Fruit fly (Drosophila melanogaster) whole organism, embryonic: Measurements from ENCODE around the gene drm.
A peak's percentile ranks its signal among the peaks of the same experiment; 100 is the strongest.

ENCODE experiments used
- Atf3 ChIP-seq: fragments of 200-800 bp; sonication (Bioruptor generic); optimal IDR thresholded peaks from 3 replicates; lab custom pipeline; 2016; ENCODE audit warnings: missing biosample characterization, missing genetic modification characterization
- Blimp-1 ChIP-seq: fragments of 200-800 bp; sonication (Bioruptor generic); optimal IDR thresholded peaks from 3 replicates; lab custom pipeline; 2018; ENCODE audit warnings: missing biosample characterization, missing genetic modification characterization, mild to moderate bottlenecking, moderate library complexity, missing genetic modification reagents
- Bteb2 ChIP-seq: fragments of 200-800 bp; sonication (Bioruptor generic); optimal IDR thresholded peaks from 2 replicates; lab custom pipeline; 2016; ENCODE audit warnings: missing biosample characterization, missing genetic modification characterization
- CG10543 ChIP-seq: fragments of 200-800 bp; sonication (Bioruptor generic); optimal IDR thresholded peaks from 3 replicates; lab custom pipeline; 2017; ENCODE audit warnings: missing biosample characterization, mild to moderate bottlenecking, missing genetic modification characterization, moderate library complexity
- CG10565 ChIP-seq: fragments of 200-800 bp; sonication (Bioruptor generic); optimal IDR thresholded peaks from 3 replicates; lab custom pipeline; 2016; ENCODE audit warnings: missing biosample characterization, mild to moderate bottlenecking, missing genetic modification characterization
- CG12219 ChIP-seq: fragments of 200-800 bp; sonication (Bioruptor generic); optimal IDR thresholded peaks from 3 replicates; lab custom pipeline; 2018; ENCODE audit warnings: missing biosample characterization, mild to moderate bottlenecking, missing genetic modification characterization
- CG1529 ChIP-seq: fragments of 200-800 bp; sonication (Bioruptor generic); optimal IDR thresholded peaks from 3 replicates; lab custom pipeline; 2018; ENCODE audit warnings: missing biosample characterization, missing genetic modification characterization
- CG15514 ChIP-seq: fragments of 200-800 bp; sonication (Bioruptor generic); optimal IDR thresholded peaks from 3 replicates; lab custom pipeline; 2017; ENCODE audit warnings: missing biosample characterization, missing genetic modification characterization, mild to moderate bottlenecking, moderate library complexity, missing genetic modification reagents
- CG18619 ChIP-seq: fragments of 200-800 bp; sonication (Bioruptor generic); optimal IDR thresholded peaks from 3 replicates; lab custom pipeline; 2017; ENCODE audit warnings: missing biosample characterization, mild to moderate bottlenecking, missing genetic modification characterization
- CG2120 ChIP-seq: fragments of 200-800 bp; sonication (Bioruptor generic); optimal IDR thresholded peaks from 3 replicates; lab custom pipeline; 2016; ENCODE audit warnings: missing biosample characterization, missing genetic modification characterization
- CG2129 ChIP-seq: fragments of 200-800 bp; sonication (Bioruptor generic); IDR thresholded peaks from 2 replicates; pipeline ENCODE4 v1.3.6; 2022; ENCODE audit warnings: missing biosample characterization, missing genetic modification characterization; ENCODE audit not compliant: partially characterized antibody
- CG2202 ChIP-seq: fragments of 200-800 bp; sonication (Bioruptor generic); optimal IDR thresholded peaks from 2 replicates; lab custom pipeline; 2018; ENCODE audit warnings: missing biosample characterization, mild to moderate bottlenecking, missing genetic modification characterization
- CG2712 ChIP-seq: fragments of 200-800 bp; optimal IDR thresholded peaks from 3 replicates; lab custom pipeline; 2019; ENCODE audit warnings: missing biosample characterization, mild to moderate bottlenecking, missing genetic modification characterization, moderate library complexity
- CG31365 ChIP-seq: fragments of 200-800 bp; sonication (Bioruptor generic); optimal IDR thresholded peaks from 2 replicates; lab custom pipeline; 2018; ENCODE audit warnings: missing biosample characterization, mild to moderate bottlenecking, missing genetic modification characterization
- CG3281 ChIP-seq: fragments of 200-800 bp; sonication (Bioruptor generic); optimal IDR thresholded peaks from 3 replicates; lab custom pipeline; 2017; ENCODE audit warnings: missing biosample characterization, mild to moderate bottlenecking, missing genetic modification characterization
- CG4328 ChIP-seq: fragments of 200-800 bp; sonication (Bioruptor generic); optimal IDR thresholded peaks from 3 replicates; lab custom pipeline; 2017; ENCODE audit warnings: missing biosample characterization, missing genetic modification reagents, missing genetic modification characterization
- CG4707 ChIP-seq: fragments of 200-800 bp; sonication (Bioruptor generic); optimal IDR thresholded peaks from 2 replicates; lab custom pipeline; 2018; ENCODE audit warnings: missing biosample characterization, mild to moderate bottlenecking, missing genetic modification characterization, moderate library complexity
- CG4820 ChIP-seq: fragments of 200-800 bp; sonication (Bioruptor generic); optimal IDR thresholded peaks from 3 replicates; lab custom pipeline; 2016; ENCODE audit warnings: missing biosample characterization, missing genetic modification characterization
- CG6272 ChIP-seq: fragments of 200-800 bp; sonication (Bioruptor generic); IDR thresholded peaks from 2 replicates; pipeline ENCODE4 v1.3.6; 2022; ENCODE audit warnings: missing biosample characterization, missing genetic modification characterization
- CG7372 ChIP-seq: fragments of 200-800 bp; sonication (Bioruptor generic); IDR thresholded peaks from 2 replicates; pipeline ENCODE4 v1.3.6; 2022; ENCODE audit warnings: missing biosample characterization, missing genetic modification characterization
- E2f2 ChIP-seq: fragments of 200-800 bp; sonication (Bioruptor generic); IDR thresholded peaks from 2 replicates; pipeline ENCODE4 v1.3.6; 2022; ENCODE audit warnings: missing biosample characterization, missing genetic modification characterization
- Fer2 ChIP-seq: fragments of 200-800 bp; sonication (Bioruptor generic); optimal IDR thresholded peaks from 2 replicates; lab custom pipeline; 2018; ENCODE audit warnings: missing biosample characterization, mild to moderate bottlenecking, missing genetic modification characterization, moderate library complexity
- H15 ChIP-seq: fragments of 200-800 bp; sonication (Bioruptor generic); IDR thresholded peaks from 3 replicates; pipeline ENCODE4 v1.3.6; 2022; ENCODE audit warnings: missing biosample characterization, missing genetic modification characterization
- H2.0 ChIP-seq: fragments of 200-800 bp; sonication (Bioruptor generic); IDR thresholded peaks from 2 replicates; pipeline ENCODE4 v1.3.6; 2022; ENCODE audit warnings: missing biosample characterization, missing genetic modification characterization
- HmgZ ChIP-seq: fragments of 200-800 bp; sonication (Bioruptor generic); optimal IDR thresholded peaks from 2 replicates; lab custom pipeline; 2018; ENCODE audit warnings: missing biosample characterization, mild to moderate bottlenecking, missing genetic modification characterization
- MBD-R2 ChIP-seq: fragments of 200-800 bp; sonication (Bioruptor generic); IDR thresholded peaks from 2 replicates; pipeline ENCODE4 v1.3.6; 2022; ENCODE audit warnings: missing biosample characterization, missing genetic modification characterization
- Med ChIP-seq: fragments of 200-800 bp; sonication (Bioruptor generic); peaks from one replicate; lab custom pipeline; 2016; ENCODE audit warnings: missing biosample characterization, missing genetic modification characterization, mild to moderate bottlenecking, inconsistent platforms, moderate library complexity
- Mrtf ChIP-seq: fragments of 200-800 bp; sonication (Bioruptor generic); IDR thresholded peaks from 3 replicates; pipeline ENCODE4 v1.3.6; 2022; ENCODE audit warnings: missing biosample characterization, missing genetic modification characterization
- Neu2 ChIP-seq: fragments of 200-800 bp; sonication (Bioruptor generic); optimal IDR thresholded peaks from 3 replicates; lab custom pipeline; 2016; ENCODE audit warnings: missing biosample characterization, missing genetic modification characterization, borderline replicate concordance
- al ChIP-seq: fragments of 200-800 bp; sonication (Bioruptor generic); IDR thresholded peaks from 2 replicates; pipeline ENCODE4 v1.3.6; 2022; ENCODE audit warnings: missing biosample characterization, missing genetic modification characterization
- ara ChIP-seq: fragments of 200-800 bp; sonication (Bioruptor generic); IDR thresholded peaks from 2 replicates; pipeline ENCODE4 v1.3.6; 2022; ENCODE audit warnings: missing biosample characterization, missing genetic modification characterization
- cg ChIP-seq: fragments of 200-800 bp; sonication (Bioruptor generic); optimal IDR thresholded peaks from 3 replicates; lab custom pipeline; 2019; ENCODE audit warnings: missing biosample characterization, mild to moderate bottlenecking, missing genetic modification characterization, moderate library complexity
- ci ChIP-seq: fragments of 200-800 bp; sonication (Bioruptor generic); IDR thresholded peaks from 3 replicates; pipeline ENCODE4 v1.3.6; 2022; ENCODE audit warnings: missing biosample characterization, missing genetic modification characterization
- fu2 ChIP-seq: fragments of 200-800 bp; sonication (Bioruptor generic); optimal IDR thresholded peaks from 2 replicates; lab custom pipeline; 2016; ENCODE audit warnings: missing biosample characterization, missing genetic modification characterization
- gro ChIP-seq: fragments of 200-800 bp; sonication (Bioruptor generic); optimal IDR thresholded peaks from 2 replicates; lab custom pipeline; 2016; ENCODE audit warnings: missing biosample characterization, missing genetic modification characterization
- jing ChIP-seq: fragments of 200-800 bp; sonication (Bioruptor generic); optimal IDR thresholded peaks from 2 replicates; lab custom pipeline; 2018; ENCODE audit warnings: missing biosample characterization, mild to moderate bottlenecking, missing genetic modification characterization
- jumu ChIP-seq: fragments of 200-800 bp; sonication (Bioruptor generic); optimal IDR thresholded peaks from 3 replicates; lab custom pipeline; 2016; ENCODE audit warnings: missing biosample characterization, missing genetic modification characterization
- knrl ChIP-seq: fragments of 200-800 bp; sonication (Bioruptor generic); IDR thresholded peaks from 3 replicates; pipeline ENCODE4 v1.3.6; 2022; ENCODE audit warnings: missing biosample characterization, missing genetic modification characterization; ENCODE audit not compliant: partially characterized antibody
- lab ChIP-seq: fragments of 200-800 bp; sonication (Bioruptor generic); optimal IDR thresholded peaks from 3 replicates; lab custom pipeline; 2017; ENCODE audit warnings: missing biosample characterization, missing genetic modification characterization, mild to moderate bottlenecking, moderate library complexity, missing genetic modification reagents
- lilli ChIP-seq: fragments of 200-800 bp; sonication (Bioruptor generic); optimal IDR thresholded peaks from 3 replicates; lab custom pipeline; 2016; ENCODE audit warnings: missing biosample characterization, missing genetic modification characterization
- pum ChIP-seq: fragments of 200-800 bp; sonication (Bioruptor generic); optimal IDR thresholded peaks from 2 replicates; lab custom pipeline; 2016; ENCODE audit warnings: missing biosample characterization, missing genetic modification characterization
- ro ChIP-seq: fragments of 200-800 bp; sonication (Bioruptor generic); IDR thresholded peaks from 2 replicates; pipeline ENCODE4 v1.3.6; 2022; ENCODE audit warnings: missing biosample characterization, missing genetic modification characterization
- scrt ChIP-seq: fragments of 200-800 bp; sonication (Bioruptor generic); optimal IDR thresholded peaks from 2 replicates; lab custom pipeline; 2018; ENCODE audit warnings: missing biosample characterization, mild to moderate bottlenecking, missing genetic modification characterization, moderate library complexity
- slp2 ChIP-seq: fragments of 200-800 bp; sonication (Bioruptor generic); optimal IDR thresholded peaks from 2 replicates; lab custom pipeline; 2016; ENCODE audit warnings: missing biosample characterization, missing genetic modification characterization
- stwl ChIP-seq: fragments of 200-800 bp; sonication (Bioruptor generic); optimal IDR thresholded peaks from 3 replicates; lab custom pipeline; 2018; ENCODE audit warnings: missing biosample characterization, mild to moderate bottlenecking, missing genetic modification characterization, moderate library complexity
- unpg ChIP-seq: fragments of 200-800 bp; sonication (Bioruptor generic); optimal IDR thresholded peaks from 3 replicates; lab custom pipeline; 2018; ENCODE audit warnings: missing biosample characterization, mild to moderate bottlenecking, missing genetic modification characterization, moderate library complexity
- wek ChIP-seq: fragments of 200-800 bp; sonication (Bioruptor generic); optimal IDR thresholded peaks from 3 replicates; lab custom pipeline; 2018; ENCODE audit warnings: missing biosample characterization, mild to moderate bottlenecking, missing genetic modification characterization, moderate library complexity
- yki ChIP-seq: fragments of >200 bp; optimal IDR thresholded peaks from 3 replicates; lab custom pipeline; 2018
- zen ChIP-seq: fragments of 200-800 bp; sonication (Bioruptor generic); optimal IDR thresholded peaks from 3 replicates; lab custom pipeline; 2018; ENCODE audit warnings: missing biosample characterization, mild to moderate bottlenecking, missing genetic modification characterization, moderate library complexity
- zf30C ChIP-seq: fragments of 200-800 bp; sonication (Bioruptor generic); optimal IDR thresholded peaks from 3 replicates; lab custom pipeline; 2018; ENCODE audit warnings: missing biosample characterization, mild to moderate bottlenecking, missing genetic modification characterization

drm gene

dm6 chr2L:3555408-3556058 lies 16.5 kb downstream of the drm start (continued):
- TF ChIP-seq ro (GFP tag; lab: Robert Waterston, UW) (no peak), lab (GFP tag; lab: Kevin White, UChicago) (no peak), H15 (GFP tag; lab: Robert Waterston, UW) (peak; percentile 57; the same call in 1 of the 3 replicates), Neu2 (GFP tag; lab: Kevin White, UChicago) (no peak), CG1529 (no peak), CG15514 (GFP tag; lab: Kevin White, UChicago) (no peak), H2.0 (no peak), CG10565 (GFP tag; lab: Kevin White, UChicago) (no peak), wek (GFP tag; lab: Kevin White, UChicago) (no peak), CG18619 (no peak), CG6272 (GFP tag; lab: Robert Waterston, UW) (peak; percentile 44; the same call in 1 of the 2 replicates), yki (lab: Kevin White, UChicago) (no peak), slp2 (GFP tag; lab: Kevin White, UChicago) (no peak), cg (GFP tag; lab: Kevin White, UChicago) (no peak), jing (GFP tag; lab: Kevin White, UChicago) (no peak), gro (GFP tag; lab: Kevin White, UChicago) (no peak), CG2120 (GFP tag; lab: Kevin White, UChicago) (no peak), ci (0 out of 3 replicates have a peak, but pooled peaks have one; percentile 20), ara (GFP tag; lab: Robert Waterston, UW) (peak; percentile 79), MBD-R2 (GFP tag; lab: Robert Waterston, UW) (no peak), CG2129 (GFP tag; lab: Robert Waterston, UW) (peak; percentile 42; the same call in 1 of the 2 replicates), CG12219 (GFP tag; lab: Kevin White, UChicago) (no peak), Mrtf (GFP tag; lab: Robert Waterston, UW) (no peak), Med (GFP tag; lab: Kevin White, UChicago) (peak; percentile 50), CG4820 (GFP tag; lab: Kevin White, UChicago) (no peak), pum (no peak), CG31365 (tag; lab: Kevin White, UChicago) (no peak), jumu (GFP tag; lab: Kevin White, UChicago) (no peak), CG2712 (tag; lab: Kevin White, UChicago) (peak; percentile 59), fu2 (GFP tag; lab: Kevin White, UChicago) (no peak), stwl (no peak), zf30C (GFP tag; lab: Kevin White, UChicago) (no peak), CG7372 (no peak), E2f2 (no peak), Atf3 (no peak), unpg (GFP tag; lab: Kevin White, UChicago) (peak; percentile 12), Fer2 (tag; lab: Kevin White, UChicago) (no peak), Bteb2 (GFP tag; lab: Kevin White, UChicago) (no peak), CG2202 (tag; lab: Kevin White, UChicago) (peak; percentile 6), CG4707 (GFP tag; lab: Kevin White, UChicago) (no peak), CG4328 (GFP tag; lab: Kevin White, UChicago) (no peak), scrt (GFP tag; lab: Kevin White, UChicago) (no peak), HmgZ (no peak), knrl (GFP tag; lab: Robert Waterston, UW) (peak; percentile 50; the same call in 2 of the 3 replicates), Blimp-1 (GFP tag; lab: Kevin White, UChicago) (peak; percentile 60), zen (peak; percentile 17), al (GFP tag; lab: Robert Waterston, UW) (no peak), lilli (no peak), CG10543 (no peak), CG3281 (GFP tag; lab: Kevin White, UChicago) (no peak)
